Worm (Caenorhabditis elegans) whole organism, L1 larva: ENCODE data around the gene dgk-2.

Experiments used
- C16A3.4 ChIP-seq: fragments of 150-350 bp; optimal IDR thresholded peaks from 2 replicates; lab custom pipeline; 2014; ENCODE audit warnings: missing biosample characterization, missing genetic modification characterization
- C34B4.2 ChIP-seq: sonication (generic microtip); optimal IDR thresholded peaks from 2 replicates; lab custom pipeline; 2017; ENCODE audit warnings: mild to moderate bottlenecking, missing genetic modification characterization, missing compliant biosample characterization
- blmp-1 ChIP-seq: fragments of 150-350 bp; optimal IDR thresholded peaks from 2 replicates; lab custom pipeline; 2014; ENCODE audit warnings: missing biosample characterization, missing genetic modification characterization
- dpl-1 ChIP-seq, 3 experiments: fragments of 150-350 bp in 2 of 3; sonication (generic microtip) in 1 of 3; optimal IDR thresholded peaks; 2 replicates each; lab custom pipeline; 2014 to 2017; ENCODE audit warnings: missing biosample characterization in 3 of 3, missing genetic modification characterization in 3 of 3, missing genetic modification reagents in 3 of 3
- efl-1 ChIP-seq, 4 experiments: fragments of 150-350 bp; optimal IDR thresholded peaks in 3 of 4; peaks in 1 of 4; 1 replicate in 1 of 4; 2 replicates in 3 of 4; lab custom pipeline; 2014; ENCODE audit warnings: missing biosample characterization in 2 of 4, missing genetic modification characterization in 2 of 4, missing genetic modification reagents in 2 of 4
- elt-2 ChIP-seq: sonication (generic microtip); optimal IDR thresholded peaks from 2 replicates; lab custom pipeline; 2016; ENCODE audit warnings: missing genetic modification characterization, mild to moderate bottlenecking, inconsistent platforms, missing compliant biosample characterization, missing genetic modification reagents
- fkh-4 ChIP-seq: sonication (generic microtip); optimal IDR thresholded peaks from 2 replicates; lab custom pipeline; 2016; ENCODE audit warnings: missing compliant biosample characterization, missing genetic modification characterization, borderline replicate concordance
- fos-1 ChIP-seq: fragments of 150-350 bp; optimal IDR thresholded peaks from 2 replicates; lab custom pipeline; 2014; ENCODE audit warnings: missing biosample characterization, missing genetic modification characterization
- grh-1 ChIP-seq: fragments of 200-800 bp; sonication (Bioruptor generic); IDR thresholded peaks from 2 replicates; pipeline ENCODE4 v1.3.6; 2022; ENCODE audit warnings: missing genetic modification reagents, missing genetic modification characterization, missing compliant biosample characterization
- hpl-2 ChIP-seq: fragments of 150-350 bp; optimal IDR thresholded peaks from 2 replicates; lab custom pipeline; 2014; ENCODE audit warnings: missing biosample characterization, missing genetic modification reagents, missing genetic modification characterization
- irx-1 ChIP-seq: sonication (generic microtip); optimal IDR thresholded peaks from 2 replicates; lab custom pipeline; 2016; ENCODE audit warnings: missing genetic modification characterization, missing compliant biosample characterization
- isw-1 ChIP-seq: fragments of 200-800 bp; sonication (Bioruptor generic); IDR thresholded peaks from 2 replicates; pipeline ENCODE4 v1.3.6; 2022; ENCODE audit warnings: missing genetic modification characterization, missing compliant biosample characterization
- jun-1 ChIP-seq: fragments of 150-350 bp; optimal IDR thresholded peaks from 2 replicates; lab custom pipeline; 2014; ENCODE audit warnings: missing biosample characterization, missing genetic modification reagents, missing genetic modification characterization
- lin-14 ChIP-seq: fragments of 200-800 bp; sonication (Bioruptor generic); optimal IDR thresholded peaks from 2 replicates; lab custom pipeline; 2018; ENCODE audit warnings: mild to moderate bottlenecking, missing genetic modification characterization, moderate library complexity, missing compliant biosample characterization
- lin-15B ChIP-seq: fragments of 150-350 bp; sonication (generic microtip); optimal IDR thresholded peaks from 3 replicates; lab custom pipeline; 2014; ENCODE audit warnings: missing biosample characterization, missing genetic modification characterization
- lin-35 ChIP-seq, 2 experiments: fragments of 150-350 bp; optimal IDR thresholded peaks; 2 replicates each; lab custom pipeline; 2014; ENCODE audit warnings: missing biosample characterization in 2 of 2, missing genetic modification characterization in 2 of 2, missing genetic modification reagents in 2 of 2
- lir-3 ChIP-seq: sonication (generic microtip); optimal IDR thresholded peaks from 2 replicates; lab custom pipeline; 2016; ENCODE audit warnings: mild to moderate bottlenecking, missing genetic modification characterization, moderate library complexity, missing compliant biosample characterization; ENCODE audit not compliant: poor library complexity
- lsy-2 ChIP-seq, 2 experiments: fragments of 150-350 bp; optimal IDR thresholded peaks; 2 replicates each; lab custom pipeline; 2014; ENCODE audit warnings: missing biosample characterization in 2 of 2, missing genetic modification characterization in 2 of 2
- mab-9 ChIP-seq: fragments of 200-800 bp; sonication (Bioruptor generic); IDR thresholded peaks from 2 replicates; pipeline ENCODE4 v1.3.6; 2022; ENCODE audit warnings: missing genetic modification reagents, missing genetic modification characterization, missing compliant biosample characterization
- mef-2 ChIP-seq: fragments of 150-350 bp; optimal IDR thresholded peaks from 2 replicates; lab custom pipeline; 2014; ENCODE audit warnings: missing biosample characterization, missing genetic modification characterization
- mep-1 ChIP-seq: fragments of 150-350 bp; optimal IDR thresholded peaks from 2 replicates; lab custom pipeline; 2014; ENCODE audit warnings: missing biosample characterization, missing genetic modification characterization
- nhr-11 ChIP-seq: fragments of 150-350 bp; optimal IDR thresholded peaks from 2 replicates; lab custom pipeline; 2014; ENCODE audit warnings: missing biosample characterization, missing genetic modification characterization
- nhr-19 ChIP-seq: fragments of 200-800 bp; sonication (Bioruptor generic); conservative IDR thresholded peaks from 2 replicates; pipeline ENCODE4 v1.3.6; 2022; ENCODE audit warnings: missing genetic modification characterization, missing compliant biosample characterization
- nhr-20 ChIP-seq: sonication (generic microtip); optimal IDR thresholded peaks from 2 replicates; lab custom pipeline; 2016; ENCODE audit warnings: mild to moderate bottlenecking, missing genetic modification characterization, missing compliant biosample characterization
- nhr-237 ChIP-seq: fragments of 150-350 bp; optimal IDR thresholded peaks from 2 replicates; lab custom pipeline; 2014; ENCODE audit warnings: missing biosample characterization, missing genetic modification characterization
- nhr-28 ChIP-seq: fragments of 150-350 bp; optimal IDR thresholded peaks from 2 replicates; lab custom pipeline; 2014; ENCODE audit warnings: missing biosample characterization, missing genetic modification characterization
- nhr-47 ChIP-seq: sonication (generic microtip); optimal IDR thresholded peaks from 2 replicates; lab custom pipeline; 2016; ENCODE audit warnings: mild to moderate bottlenecking, missing genetic modification characterization, moderate library complexity, missing compliant biosample characterization
- nhr-85 ChIP-seq: sonication (generic microtip); peaks from one replicate; lab custom pipeline; 2016; ENCODE audit warnings: missing genetic modification characterization, inconsistent platforms, missing compliant biosample characterization
- pag-3 ChIP-seq: sonication (generic microtip); optimal IDR thresholded peaks from 2 replicates; lab custom pipeline; 2017; ENCODE audit warnings: missing genetic modification characterization, mild to moderate bottlenecking, missing compliant biosample characterization, antibody characterized with exemption, borderline replicate concordance; ENCODE audit not compliant: insufficient read depth
- pqm-1 ChIP-seq: sonication (generic microtip); optimal IDR thresholded peaks from 3 replicates; lab custom pipeline; 2017; ENCODE audit warnings: missing biosample characterization, missing genetic modification characterization
- snpc-4 ChIP-seq: fragments of 150-350 bp; optimal IDR thresholded peaks from 2 replicates; lab custom pipeline; 2014; ENCODE audit warnings: missing biosample characterization, missing genetic modification characterization
- snu-23 ChIP-seq: sonication (generic microtip); optimal IDR thresholded peaks from 2 replicates; lab custom pipeline; 2016; ENCODE audit warnings: missing genetic modification characterization, missing compliant biosample characterization
- sox-4 ChIP-seq: sonication (generic microtip); optimal IDR thresholded peaks from 2 replicates; lab custom pipeline; 2016; ENCODE audit warnings: missing genetic modification characterization, missing compliant biosample characterization
- sptf-1 ChIP-seq: fragments of 150-350 bp; optimal IDR thresholded peaks from 2 replicates; lab custom pipeline; 2014; ENCODE audit warnings: missing biosample characterization, missing genetic modification characterization
- sup-37 ChIP-seq: fragments of 200-800 bp; sonication (Bioruptor generic); optimal IDR thresholded peaks from 2 replicates; lab custom pipeline; 2018; ENCODE audit warnings: mild to moderate bottlenecking, missing genetic modification characterization, missing compliant biosample characterization
- swsn-7 ChIP-seq: sonication (generic microtip); optimal IDR thresholded peaks from 2 replicates; lab custom pipeline; 2016; ENCODE audit warnings: missing genetic modification characterization, missing compliant biosample characterization
- tlp-1 ChIP-seq: fragments of 150-350 bp; optimal IDR thresholded peaks from 2 replicates; lab custom pipeline; 2014; ENCODE audit warnings: missing biosample characterization, missing genetic modification characterization
- unc-30 ChIP-seq: sonication (generic microtip); optimal IDR thresholded peaks from 2 replicates; lab custom pipeline; 2017; ENCODE audit warnings: missing biosample characterization, missing genetic modification characterization
- unc-62 ChIP-seq: fragments of 150-350 bp; optimal IDR thresholded peaks from 2 replicates; lab custom pipeline; 2014; ENCODE audit warnings: missing biosample characterization, missing genetic modification reagents, missing genetic modification characterization
- unc-98 ChIP-seq: fragments of 200-800 bp; sonication (Bioruptor generic); IDR thresholded peaks from 2 replicates; pipeline ENCODE4 v1.3.6; 2022; ENCODE audit warnings: missing genetic modification characterization, missing compliant biosample characterization
- vab-15 ChIP-seq: sonication (generic microtip); optimal IDR thresholded peaks from 2 replicates; lab custom pipeline; 2017; ENCODE audit warnings: missing genotype, mild to moderate bottlenecking, missing genetic modification characterization, missing compliant biosample characterization
- xbp-1 ChIP-seq: sonication (generic microtip); optimal IDR thresholded peaks from 2 replicates; lab custom pipeline; 2016; ENCODE audit warnings: missing genetic modification characterization, missing compliant biosample characterization
- zag-1 ChIP-seq: fragments of 150-350 bp; optimal IDR thresholded peaks from 2 replicates; lab custom pipeline; 2014; ENCODE audit warnings: missing biosample characterization, missing genetic modification characterization
- ztf-11 ChIP-seq, 2 experiments: sonication (generic microtip); optimal IDR thresholded peaks; 2 replicates each; lab custom pipeline; 2016 to 2017; ENCODE audit warnings: missing genetic modification characterization in 2 of 2, missing biosample characterization in 1 of 2, missing compliant biosample characterization in 1 of 2
- ztf-4 ChIP-seq: fragments of 150-350 bp; optimal IDR thresholded peaks from 2 replicates; lab custom pipeline; 2014; ENCODE audit warnings: missing biosample characterization, missing genetic modification characterization

The dgk-2 gene

DNA sequence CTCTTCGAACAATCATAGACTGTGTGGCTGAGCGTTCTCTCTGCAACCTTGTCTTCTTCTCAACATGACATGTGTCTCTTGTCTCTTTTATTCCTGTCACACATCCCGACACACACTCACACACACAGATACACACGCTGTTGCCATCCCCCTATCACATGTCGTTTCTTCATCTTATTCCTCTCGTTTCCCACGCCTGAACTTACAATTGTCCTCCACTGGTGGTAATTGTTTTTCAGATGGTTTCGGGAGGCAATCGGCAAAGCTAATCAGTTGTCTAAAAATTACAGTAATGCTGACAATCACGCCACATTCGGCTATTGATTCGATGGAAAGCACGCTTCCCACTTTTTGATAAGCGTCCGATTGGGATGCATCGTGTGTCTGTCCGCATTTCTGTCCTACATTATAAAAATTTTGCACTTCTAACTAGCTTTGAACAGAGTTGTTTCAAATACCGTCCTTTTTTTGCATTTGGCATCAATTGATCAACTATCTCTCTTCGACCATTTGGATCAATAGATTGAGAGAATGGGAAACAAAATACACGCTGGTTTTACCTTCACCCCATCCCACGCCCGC, 28.1 kb upstream of the dgk-2 start, which contains the start of gene nhr-35 (continued):
- TF ChIP-seq nhr-237 (tag; lab: Kevin White, UChicago): no peak
- TF ChIP-seq blmp-1 (tag; lab: Kevin White, UChicago): peak; percentile 66
- TF ChIP-seq grh-1 (GFP tag; lab: Robert Waterston, UW): no peak
- TF ChIP-seq vab-15 (tag; lab: Kevin White, UChicago): no peak
- no peak for TF ChIP-seq ztf-11 (tag; optimal IDR thresholded peaks at IDR 0.05; lab: Kevin White, UChicago)
- peak in 1 of 2 experiments; percentile 82 for TF ChIP-seq lin-35 (GFP tag; optimal IDR thresholded peaks at IDR 0.05; lab: Kevin White, UChicago)
- no peak for TF ChIP-seq hpl-2 (GFP tag; lab: Kevin White, UChicago)
- peak; percentile 84 for TF ChIP-seq xbp-1
- no peak for TF ChIP-seq snpc-4 (tag; lab: Kevin White, UChicago)
- TF ChIP-seq ztf-4 (tag; lab: Kevin White, UChicago): peak; percentile 59
- TF ChIP-seq sptf-1: no peak
- peak; percentile 87 for TF ChIP-seq snu-23 (GFP tag; lab: Kevin White, UChicago)
- no peak for TF ChIP-seq tlp-1
- TF ChIP-seq nhr-19 (GFP tag; lab: Robert Waterston, UW): peak; percentile 75
- TF ChIP-seq nhr-11 (tag; lab: Kevin White, UChicago): peak; percentile 23
- no peak for TF ChIP-seq fkh-4
- TF ChIP-seq nhr-47 (tag; lab: Kevin White, UChicago): peak; percentile 29
- TF ChIP-seq zag-1 (tag; lab: Kevin White, UChicago): no peak
- TF ChIP-seq lsy-2 (tag; optimal IDR thresholded peaks at IDR 0.05; lab: Kevin White, UChicago): peak; percentile 37 to 62
- TF ChIP-seq unc-98 (GFP tag; lab: Robert Waterston, UW): no peak
- peak; percentile 3 for TF ChIP-seq sup-37 (GFP tag; lab: Kevin White, UChicago)
- TF ChIP-seq elt-2 (tag; lab: Kevin White, UChicago): peak; percentile 85
- no peak for TF ChIP-seq sox-4 (tag; lab: Kevin White, UChicago)
- no peak for TF ChIP-seq C34B4.2 (tag; lab: Kevin White, UChicago)
- no peak for TF ChIP-seq fos-1 (tag; lab: Kevin White, UChicago)
- no peak for TF ChIP-seq lin-15B (tag; lab: Kevin White, UChicago)
- no peak for TF ChIP-seq unc-62 (GFP tag; lab: Kevin White, UChicago)
- no peak for TF ChIP-seq pag-3 (tag; lab: Kevin White, UChicago)
- TF ChIP-seq lir-3 (tag; lab: Kevin White, UChicago): no peak
- TF ChIP-seq isw-1: no peak
- peak; percentile 59 for TF ChIP-seq C16A3.4 (tag; lab: Kevin White, UChicago)
- peak; percentile 50 for TF ChIP-seq irx-1
- TF ChIP-seq pqm-1 (tag; lab: Kevin White, UChicago): no peak
- TF ChIP-seq dpl-1 (GFP tag; optimal IDR thresholded peaks at IDR 0.05; lab: Kevin White, UChicago): peak in 1 of 3 experiments; percentile 17
- no peak for TF ChIP-seq mef-2 (tag; lab: Kevin White, UChicago)
- peak; percentile 53 for TF ChIP-seq mep-1 (tag; lab: Kevin White, UChicago)
- TF ChIP-seq unc-30 (tag; lab: Kevin White, UChicago): no peak
- TF ChIP-seq swsn-7 (tag; lab: Kevin White, UChicago): peak; percentile 26
- TF ChIP-seq jun-1: peak; percentile 72
- no peak for TF ChIP-seq mab-9

DNA sequence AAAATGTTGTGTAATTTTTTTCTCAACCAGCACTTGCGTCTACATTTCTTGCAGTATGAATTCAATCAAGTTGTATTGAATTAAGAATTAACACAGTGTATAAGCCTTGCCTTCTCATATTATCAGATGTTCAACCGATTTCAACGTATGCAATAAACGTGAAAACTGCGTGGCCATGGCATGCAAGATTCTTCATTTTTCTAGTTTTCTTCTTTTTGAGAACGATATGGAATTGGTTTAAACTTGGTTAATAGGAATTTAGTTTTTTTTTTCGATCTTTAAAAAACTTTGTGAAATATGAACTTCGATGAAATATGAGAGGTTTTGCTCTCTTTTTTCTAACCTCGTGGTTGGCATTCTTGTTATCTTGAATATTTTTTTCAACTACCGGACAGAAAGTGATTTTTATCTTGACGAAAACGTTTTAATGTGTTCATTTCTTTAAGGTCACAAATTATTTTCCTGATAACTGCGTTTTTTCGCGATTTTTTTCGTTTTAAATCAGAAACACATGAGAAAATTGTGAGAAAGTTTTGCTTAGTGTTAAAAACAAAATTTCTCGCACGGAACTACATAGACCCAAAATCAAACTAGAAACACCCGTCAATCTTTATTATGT, 26.3 kb upstream of the dgk-2 start:
- TF ChIP-seq isw-1 (no peak), nhr-28 (tag; lab: Kevin White, UChicago) (no peak), C34B4.2 (tag; lab: Kevin White, UChicago) (no peak), elt-2 (tag; lab: Kevin White, UChicago) (peak; percentile 38), lin-14 (GFP tag; lab: Kevin White, UChicago) (peak; percentile 38), nhr-85 (tag; lab: Kevin White, UChicago) (peak; percentile 57), hpl-2 (GFP tag; lab: Kevin White, UChicago) (no peak), efl-1 (optimal IDR thresholded peaks at IDR 0.05; lab: Kevin White, UChicago) (no peak), efl-1 (GFP tag; optimal IDR thresholded peaks at IDR 0.05 in 1 of 2; lab: Kevin White, UChicago) (peak in 1 of 2 experiments; percentile 52), nhr-20 (tag; lab: Kevin White, UChicago) (peak; percentile 13)
- TF ChIP-seq, all 84 proteins: peak for 5
